Fruit fly (Drosophila melanogaster) whole organism: ENCODE results near the gene CG14563.

Experiments used
- CG8478 ChIP-seq: fragments of >200 bp; optimal IDR thresholded peaks from 2 replicates; lab custom pipeline; 2018; ENCODE audit warnings: inconsistent platforms
- Dll ChIP-seq: fragments of >200 bp; optimal IDR thresholded peaks from 2 replicates; lab custom pipeline; 2017
- EcR ChIP-seq, 2 experiments: fragments of >200 bp; optimal IDR thresholded peaks; 2 replicates each; lab custom pipeline; 2017; ENCODE audit warnings: missing biosample characterization in 2 of 2, missing genetic modification characterization in 2 of 2, missing genetic modification reagents in 2 of 2
- pan ChIP-seq: fragments of >200 bp; optimal IDR thresholded peaks from 2 replicates; lab custom pipeline; 2017
- psq ChIP-seq: fragments of >200 bp; optimal IDR thresholded peaks from 2 replicates; lab custom pipeline; 2017
- usp ChIP-seq: fragments of >200 bp; optimal IDR thresholded peaks from 2 replicates; lab custom pipeline; 2017; ENCODE audit warnings: missing biosample characterization, missing genetic modification characterization, mixed read lengths

CG14563 gene

dm6 chr3L:21830125-21830524, 12.1 kb downstream of the CG14563 start:
- TF ChIP-seq CG8478 (lab: Kevin White, UChicago), result no peak
- no peak for TF ChIP-seq psq
- TF ChIP-seq EcR (GFP tag; optimal IDR thresholded peaks at IDR 0.05; lab: Kevin White, UChicago), result no peak
- TF ChIP-seq pan (lab: Kevin White, UChicago), result no peak
- TF ChIP-seq Dll, result no peak
- TF ChIP-seq usp (GFP tag; lab: Kevin White, UChicago), result no peak

DNA sequence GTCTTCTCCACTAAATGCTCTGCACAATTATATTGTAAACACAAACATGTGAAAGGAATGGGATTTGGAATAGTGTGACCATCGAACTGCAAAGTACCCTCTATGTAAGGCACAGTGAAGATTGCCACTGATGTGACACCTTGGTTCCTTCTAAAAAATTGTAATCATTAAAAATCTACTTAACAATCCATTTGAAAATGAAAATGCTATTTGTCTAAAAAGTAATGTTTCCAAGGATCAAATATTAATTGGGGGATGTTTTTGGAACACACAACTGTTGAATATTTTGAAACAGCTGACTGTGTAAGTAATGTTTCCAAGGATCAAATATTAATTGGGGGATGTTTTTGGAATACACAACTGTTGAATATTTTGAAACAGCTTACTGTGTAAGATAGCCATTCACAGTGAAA, 14.0 kb downstream of the CG14563 start, which contains the start of gene CG32448:
Gene CG32448, minus strand, starts transcription at position 304 of the 413 bp plus-strand sequence.
- no peak for TF ChIP-seq Dll
- TF ChIP-seq psq, result no peak
- TF ChIP-seq EcR (GFP tag; optimal IDR thresholded peaks at IDR 0.05; lab: Kevin White, UChicago), result no peak
- TF ChIP-seq pan (lab: Kevin White, UChicago), result no peak
- no peak for TF ChIP-seq CG8478 (lab: Kevin White, UChicago)
- no peak for TF ChIP-seq usp (GFP tag; lab: Kevin White, UChicago)

- TF ChIP-seq Dll (no peak), psq (no peak), pan (lab: Kevin White, UChicago) (no peak), usp (GFP tag; lab: Kevin White, UChicago) (no peak), EcR (GFP tag; optimal IDR thresholded peaks at IDR 0.05; lab: Kevin White, UChicago) (no peak), CG8478 (lab: Kevin White, UChicago) (no peak)
Observed at dm6 chr3L:21827130-21827529, 15.1 kb downstream of the CG14563 start.

- TF ChIP-seq usp (GFP tag; lab: Kevin White, UChicago) (no peak), psq (no peak), pan (lab: Kevin White, UChicago) (no peak), CG8478 (lab: Kevin White, UChicago) (no peak), EcR (GFP tag; optimal IDR thresholded peaks at IDR 0.05; lab: Kevin White, UChicago) (no peak), Dll (no peak)
Observed at dm6 chr3L:21824725-21825353, 17.3 kb downstream of the CG14563 start, which contains the start of gene eIF2A. TSS of gene eIF2A (plus strand) at chr3L:21824740.

DNA sequence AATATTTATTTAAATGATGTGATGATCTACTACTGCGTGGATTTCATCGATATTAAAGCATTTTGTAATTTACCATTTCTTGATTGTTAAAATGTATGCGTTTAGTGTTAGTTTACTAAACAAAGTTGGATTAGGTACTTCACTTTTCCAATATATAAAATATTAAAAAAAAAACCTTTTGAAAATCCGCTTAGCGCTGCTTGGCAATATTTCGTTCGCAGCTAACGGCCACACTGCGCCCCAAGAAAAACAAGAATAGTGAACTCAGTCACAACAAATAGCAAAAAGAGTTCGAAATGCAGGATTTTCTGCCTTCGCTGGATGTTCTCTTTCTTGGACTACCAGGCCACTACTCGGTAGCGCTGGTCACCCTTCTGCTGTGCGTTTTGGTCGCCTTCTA, 18.9 kb downstream of the CG14563 start, which contains the start of gene CG7407:
Gene CG7407, plus strand, starts transcription at position 226 of the 400 bp plus-strand sequence.
- no peak for TF ChIP-seq Dll
- no peak for TF ChIP-seq psq
- no peak for TF ChIP-seq CG8478 (lab: Kevin White, UChicago)
- TF ChIP-seq EcR (GFP tag; optimal IDR thresholded peaks at IDR 0.05; lab: Kevin White, UChicago), result no peak
- TF ChIP-seq pan (lab: Kevin White, UChicago), result no peak
- no peak for TF ChIP-seq usp (GFP tag; lab: Kevin White, UChicago)

dm6 chr3L:21821780-21822179, 20.4 kb downstream of the CG14563 start, which contains the start of gene CycH:
TSS of gene CycH (plus strand) at chr3L:21821997.
- TF ChIP-seq usp (GFP tag; lab: Kevin White, UChicago) (no peak), CG8478 (lab: Kevin White, UChicago) (no peak), EcR (GFP tag; optimal IDR thresholded peaks at IDR 0.05; lab: Kevin White, UChicago) (no peak), pan (lab: Kevin White, UChicago) (no peak), psq (no peak), Dll (no peak)

dm6 chr3L:21819497-21819896, 22.7 kb downstream of the CG14563 start:
- TF ChIP-seq Dll (no peak), psq (no peak), pan (lab: Kevin White, UChicago) (no peak), EcR (GFP tag; optimal IDR thresholded peaks at IDR 0.05; lab: Kevin White, UChicago) (no peak), CG8478 (lab: Kevin White, UChicago) (no peak), usp (GFP tag; lab: Kevin White, UChicago) (no peak)

dm6 chr3L:21818701-21819100, 23.5 kb downstream of the CG14563 start:
- TF ChIP-seq psq, result no peak
- no peak for TF ChIP-seq EcR (GFP tag; optimal IDR thresholded peaks at IDR 0.05; lab: Kevin White, UChicago)
- no peak for TF ChIP-seq pan (lab: Kevin White, UChicago)
- TF ChIP-seq usp (GFP tag; lab: Kevin White, UChicago), result no peak
- TF ChIP-seq Dll, result no peak
- no peak for TF ChIP-seq CG8478 (lab: Kevin White, UChicago)

DNA sequence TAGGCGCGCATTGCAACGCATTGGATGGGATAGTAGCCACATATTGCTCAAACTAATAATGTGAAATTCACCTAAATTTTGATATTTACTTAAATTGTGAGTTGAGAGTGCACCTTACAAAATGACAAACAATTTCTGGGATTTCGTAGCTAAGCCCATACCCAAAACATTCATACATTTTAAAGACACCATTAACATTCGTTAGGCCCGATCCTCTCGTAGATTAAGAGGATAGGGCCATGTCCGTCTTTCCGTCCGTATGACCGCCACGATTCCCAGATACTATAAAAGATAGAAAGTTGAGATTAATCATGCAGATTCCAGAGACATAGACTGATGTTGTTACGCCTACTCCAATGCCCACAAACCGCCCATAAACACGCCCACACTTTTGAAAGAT, 28.6 kb downstream of the CG14563 start, which contains the start of gene CG43895:
Gene CG43895, minus strand, starts transcription at position 101 of the 400 bp plus-strand sequence.
- TF ChIP-seq usp (GFP tag; lab: Kevin White, UChicago), result no peak
- no peak for TF ChIP-seq psq
- TF ChIP-seq CG8478 (lab: Kevin White, UChicago), result no peak
- TF ChIP-seq pan (lab: Kevin White, UChicago), result no peak
- TF ChIP-seq EcR (GFP tag; optimal IDR thresholded peaks at IDR 0.05; lab: Kevin White, UChicago), result no peak
- TF ChIP-seq Dll, result no peak

- TF ChIP-seq EcR (GFP tag; optimal IDR thresholded peaks at IDR 0.05; lab: Kevin White, UChicago) (no peak), usp (GFP tag; lab: Kevin White, UChicago) (no peak), psq (no peak), pan (lab: Kevin White, UChicago) (no peak), Dll (no peak), CG8478 (lab: Kevin White, UChicago) (no peak)
Observed at dm6 chr3L:21808568-21808967, 33.6 kb downstream of the CG14563 start, which contains the start of gene eg. TSS of gene eg (plus strand) at chr3L:21808703.

dm6 chr3L:21808003-21808530, 34.1 kb downstream of the CG14563 start:
- TF ChIP-seq pan (lab: Kevin White, UChicago) (no peak), EcR (GFP tag; optimal IDR thresholded peaks at IDR 0.05; lab: Kevin White, UChicago) (no peak), CG8478 (lab: Kevin White, UChicago) (no peak), Dll (no peak), usp (GFP tag; lab: Kevin White, UChicago) (no peak)

- no peak for TF ChIP-seq usp (GFP tag; lab: Kevin White, UChicago)
- TF ChIP-seq pan (lab: Kevin White, UChicago), result no peak
- no peak for TF ChIP-seq psq
- no peak for TF ChIP-seq EcR (GFP tag; optimal IDR thresholded peaks at IDR 0.05; lab: Kevin White, UChicago)
- no peak for TF ChIP-seq Dll
- TF ChIP-seq CG8478 (lab: Kevin White, UChicago), result no peak
Observed at dm6 chr3L:21800424-21800823, 41.8 kb downstream of the CG14563 start.
